Fruit fly (Drosophila melanogaster): ENCODE measurements around the gene mRpL39.

Gene mRpL39

DNA sequence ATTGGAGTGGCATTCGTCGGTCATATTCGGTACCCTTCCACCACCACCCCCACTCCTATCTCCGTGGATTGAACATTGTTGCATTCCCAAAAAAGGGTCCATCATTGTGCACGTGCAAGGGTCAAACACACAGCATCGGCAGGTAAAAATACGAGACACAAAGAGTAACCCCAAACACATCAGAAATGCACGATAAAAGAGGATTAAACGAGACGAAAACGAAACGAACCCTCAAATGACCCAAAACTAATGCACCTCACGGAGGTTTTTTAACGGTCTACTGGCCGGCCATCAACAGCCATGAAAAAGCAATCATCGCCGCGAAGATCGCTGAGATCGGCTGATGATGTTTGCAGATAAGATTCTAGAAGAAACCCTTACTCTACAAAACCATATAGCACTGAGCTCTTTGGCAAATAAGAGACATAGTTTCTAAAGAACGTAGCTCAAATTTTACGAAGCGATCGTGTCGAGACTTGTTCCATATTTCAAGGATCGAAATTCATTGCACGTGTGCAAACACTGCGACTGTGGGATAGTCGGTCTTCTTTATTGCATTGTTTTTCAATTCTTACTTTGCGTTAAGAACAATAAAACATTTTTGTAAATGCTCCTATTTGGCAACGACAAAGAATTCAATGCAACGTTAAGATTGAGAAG, 33.1 kb downstream of the mRpL39 start:
- no peak for TF ChIP-seq foxo (GFP tag; optimal IDR thresholded peaks at IDR 0.05)
- no peak for TF ChIP-seq psq (GFP tag; optimal IDR thresholded peaks at IDR 0.05)
- no peak for TF ChIP-seq CG32264 (GFP tag; optimal IDR thresholded peaks at IDR 0.05)
- TF ChIP-seq dmrt93B (GFP tag; optimal IDR thresholded peaks at IDR 0.05): no peak
- TF ChIP-seq Hr83 (GFP tag; optimal IDR thresholded peaks at IDR 0.05; ENCODE audit: poor library complexity, severe bottlenecking): no peak

DNA sequence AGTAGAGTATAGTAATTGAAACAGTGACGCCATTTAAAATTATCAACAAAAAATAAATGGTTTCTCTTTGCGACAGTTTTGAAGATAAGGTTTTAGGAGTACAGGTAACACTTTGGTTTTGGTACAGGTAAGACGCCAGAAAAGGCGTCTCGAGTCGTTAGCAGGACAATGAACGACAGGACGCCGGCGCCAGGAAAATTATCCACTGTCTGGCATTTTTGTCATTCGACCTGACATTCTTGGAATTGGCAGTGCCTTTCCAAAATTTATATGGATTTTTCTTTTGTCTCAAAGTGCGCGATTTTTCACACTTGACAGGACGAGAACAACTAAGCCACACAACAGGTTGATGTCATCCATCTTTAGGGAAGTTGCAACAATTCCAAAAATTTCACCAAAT, 34.6 kb downstream of the mRpL39 start:
- TF ChIP-seq rgr (GFP tag; optimal IDR thresholded peaks at IDR 0.05) (no peak), tai (GFP tag; optimal IDR thresholded peaks at IDR 0.05) (no peak), Myc (optimal IDR thresholded peaks at IDR 0.05) (no peak), dsf (GFP tag; optimal IDR thresholded peaks at IDR 0.05; ENCODE audit: borderline replicate concordance) (no peak), Dif (GFP tag; optimal IDR thresholded peaks at IDR 0.05; ENCODE audit: partially characterized antibody) (no peak), h (GFP tag; optimal IDR thresholded peaks at IDR 0.05) (no peak), CG9705 (GFP tag; optimal IDR thresholded peaks at IDR 0.05) (no peak), jim (GFP tag; optimal IDR thresholded peaks at IDR 0.05) (no peak), pan (optimal IDR thresholded peaks at IDR 0.05) (no peak), dl (GFP tag; optimal IDR thresholded peaks at IDR 0.05; ENCODE audit: insufficient read depth in 1 of 2, partially characterized antibody in 2 of 2) (no peak), woc (GFP tag; optimal IDR thresholded peaks at IDR 0.05) (no peak), CG32264 (GFP tag; optimal IDR thresholded peaks at IDR 0.05) (no peak), ey (GFP tag; optimal IDR thresholded peaks at IDR 0.05) (no peak), sv (GFP tag; optimal IDR thresholded peaks at IDR 0.05) (no peak), fru (GFP tag; optimal IDR thresholded peaks at IDR 0.05) (no peak), Jra (GFP tag; optimal IDR thresholded peaks at IDR 0.05) (no peak), Mio (GFP tag; optimal IDR thresholded peaks at IDR 0.05) (no peak), usp (GFP tag; optimal IDR thresholded peaks at IDR 0.05) (no peak)

DNA sequence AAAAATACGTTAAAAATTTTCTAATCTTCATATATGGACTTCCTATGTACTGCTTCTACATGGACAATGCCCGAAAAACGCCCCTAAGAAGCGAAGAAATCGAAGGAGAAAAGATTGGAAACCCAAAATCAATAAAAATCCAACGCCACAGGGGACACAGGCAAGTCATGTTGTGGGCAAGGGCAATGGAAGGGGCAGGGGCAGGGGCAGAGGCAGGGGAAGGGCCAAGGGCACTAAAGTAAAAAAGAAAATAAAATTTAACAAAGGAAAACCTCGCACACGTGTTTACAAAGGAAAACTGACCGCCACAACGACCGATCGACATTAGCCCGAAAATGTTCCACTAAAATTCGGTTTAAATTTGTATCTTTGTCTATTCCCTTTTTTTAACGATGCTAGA, 36.7 kb downstream of the mRpL39 start:
- no peak for TF ChIP-seq HLH106 (tag; optimal IDR thresholded peaks at IDR 0.05)
- TF ChIP-seq Vsx2 (GFP tag; optimal IDR thresholded peaks at IDR 0.05; ENCODE audit: partially characterized antibody): no peak
- TF ChIP-seq brk (GFP tag; optimal IDR thresholded peaks at IDR 0.05): no peak
- no peak for TF ChIP-seq Dif (GFP tag; optimal IDR thresholded peaks at IDR 0.05; ENCODE audit: partially characterized antibody)

DNA sequence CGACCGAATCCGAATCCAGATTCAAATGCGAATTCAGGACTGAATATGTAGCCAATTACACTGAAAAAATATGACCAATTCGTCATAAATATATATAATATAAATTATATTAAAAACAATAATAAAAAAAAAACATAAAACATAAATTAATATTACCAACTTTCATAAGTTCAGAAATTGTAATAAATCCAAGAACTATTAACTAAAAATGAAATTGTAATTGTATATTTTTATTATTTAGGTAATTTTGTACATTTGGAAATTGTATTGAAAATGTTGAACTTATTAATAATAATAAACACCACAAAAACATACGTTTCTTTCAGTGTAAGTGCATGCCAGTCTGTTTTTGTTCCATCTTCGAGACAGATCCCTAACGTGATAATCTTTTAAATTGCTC, 38.4 kb downstream of the mRpL39 start:
- TF ChIP-seq N (GFP tag; optimal IDR thresholded peaks at IDR 0.05) (no peak), foxo (GFP tag; optimal IDR thresholded peaks at IDR 0.05) (no peak), sv (GFP tag; optimal IDR thresholded peaks at IDR 0.05) (no peak), Vsx2 (GFP tag; optimal IDR thresholded peaks at IDR 0.05; ENCODE audit: partially characterized antibody) (no peak), OdsH (GFP tag; optimal IDR thresholded peaks at IDR 0.05) (no peak), Dif (GFP tag; optimal IDR thresholded peaks at IDR 0.05; ENCODE audit: partially characterized antibody) (no peak), lola (GFP tag; optimal IDR thresholded peaks at IDR 0.05) (no peak), Hnf4 (GFP tag; optimal IDR thresholded peaks at IDR 0.05) (no peak), Abd-B (GFP tag; optimal IDR thresholded peaks at IDR 0.05) (no peak), CG32264 (GFP tag; optimal IDR thresholded peaks at IDR 0.05) (no peak), dsf (GFP tag; optimal IDR thresholded peaks at IDR 0.05; ENCODE audit: borderline replicate concordance) (no peak), rgr (GFP tag; optimal IDR thresholded peaks at IDR 0.05) (no peak)

- TF ChIP-seq Hr78 (GFP tag; optimal IDR thresholded peaks at IDR 0.05) (no peak), psq (GFP tag; optimal IDR thresholded peaks at IDR 0.05) (no peak), pan (optimal IDR thresholded peaks at IDR 0.05) (no peak), woc (GFP tag; optimal IDR thresholded peaks at IDR 0.05) (no peak), h (GFP tag; optimal IDR thresholded peaks at IDR 0.05) (no peak), Mio (GFP tag; optimal IDR thresholded peaks at IDR 0.05) (no peak), HLH106 (tag; optimal IDR thresholded peaks at IDR 0.05) (no peak), Dfd (GFP tag; optimal IDR thresholded peaks at IDR 0.05) (no peak), N (GFP tag; optimal IDR thresholded peaks at IDR 0.05) (no peak)
Measured at dm6 chr3L:14960549-14960948, 38.9 kb downstream of the mRpL39 start.

Data from whole organism, wandering third instar larva.